Worm (Caenorhabditis elegans): Measurements from ENCODE around the gene din-1.

The din-1 gene

ce11 chrII:11634681-11635527, 1.5 kb upstream of the din-1 start:
- TF ChIP-seq unc-120 (tag; optimal IDR thresholded peaks at IDR 0.05; ENCODE audit: poor library complexity, severe bottlenecking) (peak; percentile 73), tbx-8 (GFP tag; optimal IDR thresholded peaks at IDR 0.05) (no peak), M03D4.4 (tag; optimal IDR thresholded peaks at IDR 0.05) (peak; percentile 63), elt-3 (tag; optimal IDR thresholded peaks at IDR 0.05) (peak; percentile 3), drap-1 (GFP tag; optimal IDR thresholded peaks at IDR 0.05) (peak; percentile 81), snpc-4 (tag; optimal IDR thresholded peaks at IDR 0.05) (no peak), ztf-11 (tag; optimal IDR thresholded peaks at IDR 0.05) (peak; percentile 56), zip-8 (tag; optimal IDR thresholded peaks at IDR 0.05) (no peak), lsy-2 (tag; optimal IDR thresholded peaks at IDR 0.05) (peak; percentile 59), ces-1 (GFP tag; optimal IDR thresholded peaks at IDR 0.05) (peak; percentile 35), nhr-28 (tag; optimal IDR thresholded peaks at IDR 0.05) (no peak), ceh-83 (GFP tag; optimal IDR thresholded peaks at IDR 0.05) (no peak), mep-1 (tag; optimal IDR thresholded peaks at IDR 0.05) (no peak), cnd-1 (tag; optimal IDR thresholded peaks at IDR 0.05) (peak; percentile 76), elt-1 (tag; optimal IDR thresholded peaks at IDR 0.05; ENCODE audit: borderline replicate concordance, insufficient read depth) (peak; percentile 8), ham-2 (GFP tag; optimal IDR thresholded peaks at IDR 0.05) (peak; percentile 94), lin-32 (GFP tag; optimal IDR thresholded peaks at IDR 0.05) (peak; percentile 17), nhr-237 (tag; optimal IDR thresholded peaks at IDR 0.05) (peak; percentile 54), nhr-76 (tag; optimal IDR thresholded peaks at IDR 0.05) (peak; percentile 11), sptf-1 (tag; optimal IDR thresholded peaks at IDR 0.05) (peak; percentile 83), hlh-1 (tag; optimal IDR thresholded peaks at IDR 0.05) (peak; percentile 49), nhr-2 (tag; optimal IDR thresholded peaks at IDR 0.05) (no peak), mls-2 (tag; optimal IDR thresholded peaks at IDR 0.05) (peak; percentile 89), sem-2 (GFP tag; optimal IDR thresholded peaks at IDR 0.05) (peak; percentile 34), blmp-1 (tag; optimal IDR thresholded peaks at IDR 0.05) (no peak), pha-4 (tag; optimal IDR thresholded peaks at IDR 0.05) (peak; percentile 91), flh-1 (GFP tag; optimal IDR thresholded peaks at IDR 0.05) (no peak), lin-13 (tag; optimal IDR thresholded peaks at IDR 0.05) (peak; percentile 41), ceh-43 (GFP tag; optimal IDR thresholded peaks at IDR 0.05) (no peak), unc-39 (tag; optimal IDR thresholded peaks at IDR 0.05) (no peak), bed-3 (GFP tag; optimal IDR thresholded peaks at IDR 0.05) (no peak), ceh-39 (tag; optimal IDR thresholded peaks at IDR 0.05) (no peak), unc-62 (GFP tag; optimal IDR thresholded peaks at IDR 0.05) (peak; percentile 81), nhr-12 (tag; optimal IDR thresholded peaks at IDR 0.05) (no peak), mab-5 (tag; optimal IDR thresholded peaks at IDR 0.05) (no peak)

DNA sequence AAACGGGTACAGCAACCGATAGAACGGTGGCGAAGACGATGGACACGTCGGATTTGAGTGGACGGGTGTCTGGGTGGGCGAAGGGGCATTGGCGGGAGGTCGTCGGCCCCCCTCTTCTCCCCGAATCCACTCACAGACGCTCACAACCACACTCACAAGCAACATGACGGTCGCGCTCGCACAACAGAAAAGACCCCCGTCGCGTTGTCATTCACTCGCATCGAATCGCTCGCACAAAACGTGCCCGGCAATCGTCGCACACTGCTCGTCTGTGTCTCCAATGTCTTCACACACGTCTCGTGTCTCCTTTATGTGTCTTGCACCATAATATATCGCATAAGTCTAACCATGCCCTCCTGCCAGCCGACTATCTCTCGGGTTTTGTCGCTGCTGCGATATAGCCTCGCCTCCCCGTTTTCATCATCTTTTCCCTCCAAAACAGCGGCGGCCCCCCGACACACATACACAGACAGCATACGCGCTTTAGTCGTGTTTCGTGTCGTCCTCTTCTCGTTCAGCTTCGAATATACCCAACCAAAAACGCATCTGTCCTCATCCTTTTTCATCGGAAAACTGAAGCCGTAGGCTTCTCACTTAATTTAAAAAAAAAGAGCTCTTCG, 758 bp upstream of the din-1 start:
- TF ChIP-seq lin-13 (tag; optimal IDR thresholded peaks at IDR 0.05), result peak; percentile 71
- TF ChIP-seq lin-32 (GFP tag; optimal IDR thresholded peaks at IDR 0.05), result no peak
- TF ChIP-seq snpc-4 (tag; optimal IDR thresholded peaks at IDR 0.05), result no peak
- TF ChIP-seq ham-2 (GFP tag; optimal IDR thresholded peaks at IDR 0.05), result peak; percentile 99
- no peak for TF ChIP-seq nhr-76 (tag; optimal IDR thresholded peaks at IDR 0.05)
- peak; percentile 49 for TF ChIP-seq ceh-43 (GFP tag; optimal IDR thresholded peaks at IDR 0.05)
- TF ChIP-seq ceh-83 (GFP tag; optimal IDR thresholded peaks at IDR 0.05), result peak; percentile 31
- TF ChIP-seq ceh-39 (tag; optimal IDR thresholded peaks at IDR 0.05), result peak; percentile 18
- TF ChIP-seq ces-1 (GFP tag; optimal IDR thresholded peaks at IDR 0.05), result peak; percentile 43
- TF ChIP-seq bed-3 (GFP tag; optimal IDR thresholded peaks at IDR 0.05), result no peak
- TF ChIP-seq mls-2 (tag; optimal IDR thresholded peaks at IDR 0.05), result peak; percentile 90
- TF ChIP-seq sptf-1 (tag; optimal IDR thresholded peaks at IDR 0.05), result peak; percentile 84
- TF ChIP-seq hlh-1 (tag; optimal IDR thresholded peaks at IDR 0.05), result peak; percentile 72
- no peak for TF ChIP-seq elt-1 (tag; optimal IDR thresholded peaks at IDR 0.05; ENCODE audit: borderline replicate concordance, insufficient read depth)
- TF ChIP-seq sem-2 (GFP tag; optimal IDR thresholded peaks at IDR 0.05), result no peak
- peak; percentile 48 for TF ChIP-seq lsy-2 (tag; optimal IDR thresholded peaks at IDR 0.05)
- no peak for TF ChIP-seq flh-1 (GFP tag; optimal IDR thresholded peaks at IDR 0.05)
- TF ChIP-seq mep-1 (tag; optimal IDR thresholded peaks at IDR 0.05), result peak; percentile 52
- TF ChIP-seq unc-62 (GFP tag; optimal IDR thresholded peaks at IDR 0.05), result peak; percentile 82
- peak; percentile 33 for TF ChIP-seq elt-3 (tag; optimal IDR thresholded peaks at IDR 0.05)
- TF ChIP-seq mab-5 (tag; optimal IDR thresholded peaks at IDR 0.05), result no peak
- TF ChIP-seq zip-8 (tag; optimal IDR thresholded peaks at IDR 0.05), result peak; percentile 2
- TF ChIP-seq M03D4.4 (tag; optimal IDR thresholded peaks at IDR 0.05), result peak; percentile 61
- peak; percentile 86 for TF ChIP-seq ztf-11 (tag; optimal IDR thresholded peaks at IDR 0.05)
- TF ChIP-seq unc-120 (tag; optimal IDR thresholded peaks at IDR 0.05; ENCODE audit: poor library complexity, severe bottlenecking), result peak; percentile 97
- TF ChIP-seq blmp-1 (tag; optimal IDR thresholded peaks at IDR 0.05), result peak; percentile 30
- peak; percentile 82 for TF ChIP-seq drap-1 (GFP tag; optimal IDR thresholded peaks at IDR 0.05)
- peak; percentile 34 for TF ChIP-seq nhr-237 (tag; optimal IDR thresholded peaks at IDR 0.05)
- no peak for TF ChIP-seq nhr-28 (tag; optimal IDR thresholded peaks at IDR 0.05)
- peak; percentile 41 for TF ChIP-seq cnd-1 (tag; optimal IDR thresholded peaks at IDR 0.05)
- no peak for TF ChIP-seq nhr-12 (tag; optimal IDR thresholded peaks at IDR 0.05)
- peak; percentile 89 for TF ChIP-seq pha-4 (tag; optimal IDR thresholded peaks at IDR 0.05)
- TF ChIP-seq unc-39 (tag; optimal IDR thresholded peaks at IDR 0.05), result no peak
- TF ChIP-seq tbx-8 (GFP tag; optimal IDR thresholded peaks at IDR 0.05), result no peak
- TF ChIP-seq nhr-2 (tag; optimal IDR thresholded peaks at IDR 0.05), result peak; percentile 16

Measured in whole organism, mixed stage, embryonic.